Fruit fly (Drosophila melanogaster): Measurements from ENCODE around the gene SdhBL.

The SdhBL gene

dm6 chrX:18930868-18931267 lies 36.6 kb downstream of the SdhBL start:
- TF ChIP-seq fru (GFP tag; optimal IDR thresholded peaks at IDR 0.05), result no peak
- TF ChIP-seq psq (GFP tag; optimal IDR thresholded peaks at IDR 0.05), result peak; percentile 82

- TF ChIP-seq Hr78 (GFP tag; optimal IDR thresholded peaks at IDR 0.05) (no peak), GATAd (GFP tag; optimal IDR thresholded peaks at IDR 0.05) (no peak), Sp1 (GFP tag; optimal IDR thresholded peaks at IDR 0.05) (no peak), dsf (GFP tag; optimal IDR thresholded peaks at IDR 0.05; ENCODE audit: borderline replicate concordance) (no peak), rgr (GFP tag; optimal IDR thresholded peaks at IDR 0.05) (no peak), br (GFP tag; optimal IDR thresholded peaks at IDR 0.05) (no peak), dl (GFP tag; optimal IDR thresholded peaks at IDR 0.05; ENCODE audit: insufficient read depth in 1 of 2, partially characterized antibody in 2 of 2) (no peak), Jra (GFP tag; optimal IDR thresholded peaks at IDR 0.05) (no peak), fru (GFP tag; optimal IDR thresholded peaks at IDR 0.05) (no peak), Vsx2 (GFP tag; optimal IDR thresholded peaks at IDR 0.05; ENCODE audit: partially characterized antibody) (no peak), foxo (GFP tag; optimal IDR thresholded peaks at IDR 0.05) (no peak), h (GFP tag; optimal IDR thresholded peaks at IDR 0.05) (no peak), Hr83 (GFP tag; optimal IDR thresholded peaks at IDR 0.05; ENCODE audit: poor library complexity, severe bottlenecking) (no peak), Dif (GFP tag; optimal IDR thresholded peaks at IDR 0.05; ENCODE audit: partially characterized antibody) (no peak), CG9705 (GFP tag; optimal IDR thresholded peaks at IDR 0.05) (no peak), lola (GFP tag; optimal IDR thresholded peaks at IDR 0.05) (no peak)
Observed at dm6 chrX:18933442-18933841, 39.2 kb downstream of the SdhBL start.

- TF ChIP-seq dmrt93B (GFP tag; optimal IDR thresholded peaks at IDR 0.05) (no peak), ey (GFP tag; optimal IDR thresholded peaks at IDR 0.05) (no peak), sv (GFP tag; optimal IDR thresholded peaks at IDR 0.05) (no peak), Vsx2 (GFP tag; optimal IDR thresholded peaks at IDR 0.05; ENCODE audit: partially characterized antibody) (no peak), Dfd (GFP tag; optimal IDR thresholded peaks at IDR 0.05) (no peak), foxo (GFP tag; optimal IDR thresholded peaks at IDR 0.05) (no peak), pan (optimal IDR thresholded peaks at IDR 0.05) (no peak), rgr (GFP tag; optimal IDR thresholded peaks at IDR 0.05) (no peak), lola (GFP tag; optimal IDR thresholded peaks at IDR 0.05) (no peak), Jra (GFP tag; optimal IDR thresholded peaks at IDR 0.05) (no peak), Hnf4 (GFP tag; optimal IDR thresholded peaks at IDR 0.05) (no peak), brk (GFP tag; optimal IDR thresholded peaks at IDR 0.05) (no peak), Mio (GFP tag; optimal IDR thresholded peaks at IDR 0.05) (no peak), CrebA (GFP tag; optimal IDR thresholded peaks at IDR 0.05; ENCODE audit: borderline replicate concordance) (no peak), tai (GFP tag; optimal IDR thresholded peaks at IDR 0.05) (no peak), jim (GFP tag; optimal IDR thresholded peaks at IDR 0.05) (no peak), Abd-B (GFP tag; optimal IDR thresholded peaks at IDR 0.05) (no peak), OdsH (GFP tag; optimal IDR thresholded peaks at IDR 0.05) (no peak)
Observed at dm6 chrX:18934859-18935258, 40.6 kb downstream of the SdhBL start.

- no peak for TF ChIP-seq Hr78 (GFP tag; optimal IDR thresholded peaks at IDR 0.05)
- TF ChIP-seq HLH106 (tag; optimal IDR thresholded peaks at IDR 0.05), result no peak
- no peak for TF ChIP-seq Sp1 (GFP tag; optimal IDR thresholded peaks at IDR 0.05)
- no peak for TF ChIP-seq woc (GFP tag; optimal IDR thresholded peaks at IDR 0.05)
- TF ChIP-seq rgr (GFP tag; optimal IDR thresholded peaks at IDR 0.05), result no peak
- no peak for TF ChIP-seq Dif (GFP tag; optimal IDR thresholded peaks at IDR 0.05; ENCODE audit: partially characterized antibody)
- TF ChIP-seq lola (GFP tag; optimal IDR thresholded peaks at IDR 0.05), result no peak
- no peak for TF ChIP-seq br (GFP tag; optimal IDR thresholded peaks at IDR 0.05)
- no peak for TF ChIP-seq psq (GFP tag; optimal IDR thresholded peaks at IDR 0.05)
- no peak for TF ChIP-seq Abd-B (GFP tag; optimal IDR thresholded peaks at IDR 0.05)
- TF ChIP-seq CG32264 (GFP tag; optimal IDR thresholded peaks at IDR 0.05), result no peak
- no peak for TF ChIP-seq sage (GFP tag; optimal IDR thresholded peaks at IDR 0.05)
- TF ChIP-seq GATAd (GFP tag; optimal IDR thresholded peaks at IDR 0.05), result no peak
- TF ChIP-seq Rel (GFP tag; optimal IDR thresholded peaks at IDR 0.05), result no peak
- TF ChIP-seq Rel (tag; optimal IDR thresholded peaks at IDR 0.05), result no peak
- TF ChIP-seq foxo (GFP tag; optimal IDR thresholded peaks at IDR 0.05), result no peak
- no peak for TF ChIP-seq Dfd (GFP tag; optimal IDR thresholded peaks at IDR 0.05)
Observed at dm6 chrX:18936606-18937005, 42.4 kb downstream of the SdhBL start.
